Worm (Caenorhabditis elegans) whole organism, midembryonic: Measurements from ENCODE around the gene srz-31.

ENCODE experiments used
- T22C8.4 ChIP-seq: fragments of 200-800 bp; sonication (Bioruptor generic); IDR thresholded peaks from 2 replicates; pipeline ENCODE4 v1.3.6; 2022; ENCODE audit warnings: missing genetic modification characterization, missing compliant biosample characterization
- klf-2 ChIP-seq: fragments of 200-800 bp; sonication (Bioruptor generic); conservative IDR thresholded peaks from 2 replicates; pipeline ENCODE4 v1.3.6; 2022; ENCODE audit warnings: missing genetic modification reagents, missing genetic modification characterization, missing compliant biosample characterization
- ref-1 ChIP-seq: fragments of 200-800 bp; sonication (Bioruptor generic); conservative IDR thresholded peaks from 2 replicates; pipeline ENCODE4 v1.3.6; 2022; ENCODE audit warnings: missing genetic modification reagents, missing genetic modification characterization, missing compliant biosample characterization
- ztf-23 ChIP-seq: fragments of 200-800 bp; sonication (Bioruptor generic); IDR thresholded peaks from 2 replicates; pipeline ENCODE4 v1.3.6; 2022; ENCODE audit warnings: missing genetic modification reagents, missing genetic modification characterization, missing compliant biosample characterization
- ztf-29 ChIP-seq: fragments of 200-800 bp; sonication (Bioruptor generic); IDR thresholded peaks from 2 replicates; pipeline ENCODE4 v1.3.6; 2022; ENCODE audit warnings: missing genetic modification reagents, missing genetic modification characterization, missing compliant biosample characterization

Gene srz-31

ce11 chrIV:14182077-14182476 lies 44.9 kb downstream of the srz-31 start, which contains the start of gene R05A10.1:
Gene R05A10.1 (plus strand): TSS chrIV:14182377.
- no peak for TF ChIP-seq T22C8.4 (GFP tag; lab: Robert Waterston, UW)
- no peak for TF ChIP-seq ref-1 (GFP tag; lab: Robert Waterston, UW)

ce11 chrIV:14186264-14186663 lies 49.1 kb downstream of the srz-31 start:
- TF ChIP-seq ztf-23 (GFP tag; lab: Robert Waterston, UW) (no peak), klf-2 (GFP tag; lab: Robert Waterston, UW) (no peak), ztf-29 (GFP tag; lab: Robert Waterston, UW) (no peak), ref-1 (GFP tag; lab: Robert Waterston, UW) (no peak)
